Fruit fly (Drosophila melanogaster): Measurements from ENCODE around the gene Spn88Ea.

DNA sequence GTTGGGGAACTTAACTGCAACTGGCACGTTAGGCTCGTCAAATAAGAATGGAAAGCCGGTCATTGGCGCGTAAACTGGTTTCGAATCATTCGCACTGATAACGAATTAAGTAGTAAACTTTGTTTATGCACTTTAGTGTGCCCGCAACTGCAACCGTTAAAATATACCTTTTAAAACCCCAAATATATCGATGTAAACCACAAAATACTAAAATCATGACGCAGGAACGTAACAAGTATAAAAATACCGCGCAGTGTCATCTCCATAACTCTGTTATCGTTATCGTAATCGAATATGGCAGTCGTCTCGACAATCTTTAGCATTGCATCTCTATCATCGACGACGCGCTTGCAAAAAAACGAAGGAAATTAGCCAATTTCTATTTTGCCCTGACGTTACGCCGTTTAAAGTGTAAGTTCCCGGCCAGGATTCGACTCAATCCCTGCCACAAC is 19.1 kb upstream of the Spn88Ea start, which contains the start of the genes CG31344 and Caf1-55:
- TF ChIP-seq CTCF (optimal IDR thresholded peaks at IDR 0.05) (no peak), CG8478 (optimal IDR thresholded peaks at IDR 0.05) (no peak)
